Fruit fly (Drosophila melanogaster): ENCODE results near the gene Snoo.

The Snoo gene

dm6 chr2L:7885271-7885670 is 98.7 kb downstream of the Snoo start, which contains the start of the genes SmE and CG34132 (continued):
- TF ChIP-seq CG3995 (GFP tag; optimal IDR thresholded peaks at IDR 0.05): peak; percentile 90
- peak; percentile 98 for TF ChIP-seq amos (GFP tag; IDR thresholded peaks at IDR 0.05; ENCODE audit: partially characterized antibody)
- TF ChIP-seq CG12659 (GFP tag; optimal IDR thresholded peaks at IDR 0.05): peak; percentile 37
- TF ChIP-seq fd64A (GFP tag; optimal IDR thresholded peaks at IDR 0.05): no peak
- peak in 1 of 2 experiments; percentile 54 for TF ChIP-seq Pdp1 (GFP tag; optimal IDR thresholded peaks at IDR 0.05)
- no peak for TF ChIP-seq CG7839 (tag; optimal IDR thresholded peaks at IDR 0.05)
- 0 out of 3 replicates have a peak, but pooled peaks have one; percentile 36 for TF ChIP-seq CG2199 (GFP tag; IDR thresholded peaks at IDR 0.05)
- TF ChIP-seq CG14860 (GFP tag; IDR thresholded peaks at IDR 0.05; ENCODE audit: partially characterized antibody): peak; percentile 91
- peak; percentile 95 for TF ChIP-seq tna (GFP tag; IDR thresholded peaks at IDR 0.05; ENCODE audit: partially characterized antibody)
- TF ChIP-seq CG17186 (GFP tag; optimal IDR thresholded peaks at IDR 0.05): peak; percentile 7
- peak; percentile 97 for TF ChIP-seq chinmo (GFP tag; IDR thresholded peaks at IDR 0.05; ENCODE audit: partially characterized antibody)
- TF ChIP-seq CG4617 (GFP tag; optimal IDR thresholded peaks at IDR 0.05; ENCODE audit: borderline replicate concordance): peak; percentile 26
- TF ChIP-seq Nf-YC (tag; optimal IDR thresholded peaks at IDR 0.05): no peak
- no peak for TF ChIP-seq ase (GFP tag; IDR thresholded peaks at IDR 0.05)
- TF ChIP-seq Dref (GFP tag; IDR thresholded peaks at IDR 0.05): peak; percentile 97
- TF ChIP-seq luna (GFP tag; optimal IDR thresholded peaks at IDR 0.05): no peak
- TF ChIP-seq CG5180 (GFP tag; optimal IDR thresholded peaks at IDR 0.05): no peak
- no peak for TF ChIP-seq ttk (GFP tag; IDR thresholded peaks at IDR 0.05)
- peak; percentile 98 for TF ChIP-seq Bgb (GFP tag; IDR thresholded peaks at IDR 0.05; ENCODE audit: partially characterized antibody)
- peak; percentile 94 for TF ChIP-seq zen2 (GFP tag; IDR thresholded peaks at IDR 0.05; ENCODE audit: partially characterized antibody)
- peak; percentile 91 for TF ChIP-seq nerfin-2 (GFP tag; IDR thresholded peaks at IDR 0.05; ENCODE audit: partially characterized antibody)
- no peak for TF ChIP-seq ci (GFP tag; IDR thresholded peaks at IDR 0.05)
- peak; percentile 53 for TF ChIP-seq HmgZ (tag; optimal IDR thresholded peaks at IDR 0.05)
- TF ChIP-seq Sin3A (optimal IDR thresholded peaks at IDR 0.05): peak; percentile 72
- peak; percentile 92 for TF ChIP-seq Scr (GFP tag; IDR thresholded peaks at IDR 0.05; ENCODE audit: partially characterized antibody)
- no peak; the same call in 1 of the 2 replicates for TF ChIP-seq CG3847 (GFP tag; IDR thresholded peaks at IDR 0.05)
- peak; percentile 92 for TF ChIP-seq CG34224 (GFP tag; IDR thresholded peaks at IDR 0.05; ENCODE audit: partially characterized antibody)
- peak; percentile 26 for TF ChIP-seq Ets97D (GFP tag; optimal IDR thresholded peaks at IDR 0.05)
- TF ChIP-seq Spps (tag; optimal IDR thresholded peaks at IDR 0.05): no peak
- TF ChIP-seq jing (GFP tag; optimal IDR thresholded peaks at IDR 0.05): no peak
- TF ChIP-seq corto (GFP tag; optimal IDR thresholded peaks at IDR 0.05): no peak
- TF ChIP-seq vnd (GFP tag; IDR thresholded peaks at IDR 0.05; ENCODE audit: partially characterized antibody): peak; percentile 95
- TF ChIP-seq CG43689 (GFP tag; IDR thresholded peaks at IDR 0.05): no peak
- peak; percentile 67 for TF ChIP-seq bigmax (GFP tag; optimal IDR thresholded peaks at IDR 0.05)
- TF ChIP-seq YL-1 (GFP tag; optimal IDR thresholded peaks at IDR 0.05): peak; percentile 36
- TF ChIP-seq HLH4C (GFP tag; IDR thresholded peaks at IDR 0.05; ENCODE audit: partially characterized antibody): peak; percentile 95
- no peak for TF ChIP-seq CG2875 (GFP tag; optimal IDR thresholded peaks at IDR 0.05)
- no peak for TF ChIP-seq CG6689 (GFP tag; IDR thresholded peaks at IDR 0.05)
- TF ChIP-seq CG30431 (GFP tag; optimal IDR thresholded peaks at IDR 0.05): no peak
- peak; percentile 97 for TF ChIP-seq mld (GFP tag; IDR thresholded peaks at IDR 0.05; ENCODE audit: partially characterized antibody)
- peak; percentile 97 for TF ChIP-seq hb (GFP tag; IDR thresholded peaks at IDR 0.05; ENCODE audit: partially characterized antibody)
- peak; percentile 98 for TF ChIP-seq ato (GFP tag; IDR thresholded peaks at IDR 0.05; ENCODE audit: partially characterized antibody)

Data from whole organism, embryonic.